Worm (Caenorhabditis elegans) whole organism, early embryonic: Measurements from ENCODE around the gene sbp-1.

Experiments
- B0310.2 ChIP-seq: sonication (generic microtip); optimal IDR thresholded peaks from 2 replicates; lab custom pipeline; 2016; ENCODE audit warnings: mild to moderate bottlenecking, missing genetic modification characterization, missing compliant biosample characterization
- aly-1 ChIP-seq: sonication (generic microtip); optimal IDR thresholded peaks from 2 replicates; lab custom pipeline; 2016; ENCODE audit warnings: missing genetic modification characterization, missing compliant biosample characterization
- ama-1 ChIP-seq: fragments of 150-350 bp; optimal IDR thresholded peaks from 2 replicates; lab custom pipeline; 2014
- flt-1 ChIP-seq: fragments of 200-800 bp; sonication (Bioruptor generic); IDR thresholded peaks from 2 replicates; pipeline ENCODE4 v1.3.6; 2022; ENCODE audit warnings: missing genetic modification characterization, missing compliant biosample characterization
- tbx-11 ChIP-seq: fragments of 200-800 bp; sonication (Bioruptor generic); IDR thresholded peaks from 2 replicates; pipeline ENCODE4 v1.3.6; 2022; ENCODE audit warnings: missing genetic modification characterization, missing compliant biosample characterization

DNA sequence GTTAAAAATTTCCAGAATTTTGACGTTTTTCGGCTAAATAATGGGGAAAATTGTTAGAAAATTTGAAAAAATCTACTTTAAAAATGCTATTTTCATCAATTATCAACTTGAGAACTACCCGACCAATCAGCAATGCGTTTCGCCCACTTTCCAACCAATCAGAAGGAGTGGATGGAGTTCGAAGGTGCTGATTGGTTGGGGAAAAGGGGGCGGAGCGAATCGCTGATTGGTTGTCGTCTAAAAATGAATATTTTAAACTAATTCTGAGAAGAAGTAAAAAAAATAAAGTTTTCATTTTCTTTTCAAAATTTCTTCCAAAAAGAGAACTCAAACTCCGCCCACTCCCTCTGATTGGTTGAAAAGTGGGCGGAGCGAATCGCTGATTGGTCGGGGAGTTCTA, 47.9 kb upstream of the sbp-1 start:
- TF ChIP-seq tbx-11 (GFP tag; lab: Robert Waterston, UW), result no peak
- no peak for TF ChIP-seq flt-1
- TF ChIP-seq B0310.2 (tag; lab: Kevin White, UChicago), result no peak
- TF ChIP-seq ama-1 (lab: Kevin White, UChicago), result no peak
- TF ChIP-seq aly-1 (tag; lab: Kevin White, UChicago), result no peak
